Worm (Caenorhabditis elegans): ENCODE results near the gene R13H4.6.

Gene R13H4.6

DNA sequence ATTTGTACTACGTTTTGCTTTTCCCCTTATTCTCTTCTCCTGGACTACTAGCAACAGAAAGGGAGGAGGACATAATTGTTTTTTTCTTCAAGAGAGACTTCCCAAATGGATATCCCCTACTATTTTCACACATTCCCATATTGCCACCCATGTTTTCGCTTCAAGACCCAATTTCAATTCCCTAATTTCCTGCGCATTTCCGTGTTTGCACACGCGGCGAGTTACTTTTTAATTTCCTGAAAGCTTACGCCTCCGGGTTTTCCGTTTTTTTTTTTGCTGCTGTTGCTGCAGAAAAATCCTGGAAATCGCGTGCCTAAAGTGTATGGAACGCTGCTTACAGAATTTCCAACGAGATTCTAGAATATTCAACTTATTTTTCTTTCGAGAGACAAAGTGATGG, 10.6 kb upstream of the R13H4.6 start:
- TF ChIP-seq unc-62 (GFP tag; optimal IDR thresholded peaks at IDR 0.05 in 1 of 2), result peak in 1 of 2 experiments; percentile 93
- TF ChIP-seq unc-62 (tag; optimal IDR thresholded peaks at IDR 0.05), result no peak
- TF ChIP-seq lin-38 (GFP tag; IDR thresholded peaks at IDR 0.05), result no peak
- peak; percentile 51 for TF ChIP-seq aha-1 (tag)
- TF ChIP-seq F10B5.3 (tag; optimal IDR thresholded peaks at IDR 0.05), result no peak
- no peak for TF ChIP-seq egl-43 (GFP tag; IDR thresholded peaks at IDR 0.05)
- TF ChIP-seq Y75B8A.6 (GFP tag; IDR thresholded peaks at IDR 0.05), result no peak
- TF ChIP-seq duxl-1 (tag; optimal IDR thresholded peaks at IDR 0.05; ENCODE audit: poor library complexity), result no peak
- no peak for TF ChIP-seq hmg-1.1 (GFP tag; IDR thresholded peaks at IDR 0.05)
- no peak for TF ChIP-seq daf-16 (GFP tag; optimal IDR thresholded peaks at IDR 0.05)
- TF ChIP-seq daf-16 (tag; optimal IDR thresholded peaks at IDR 0.05), result no peak
- TF ChIP-seq lin-15B (tag; optimal IDR thresholded peaks at IDR 0.05), result no peak

- TF ChIP-seq daf-16 (GFP tag; optimal IDR thresholded peaks at IDR 0.05), result no peak
- TF ChIP-seq daf-16 (tag; optimal IDR thresholded peaks at IDR 0.05), result peak; percentile 52
- no peak for TF ChIP-seq ceh-20 (GFP tag; IDR thresholded peaks at IDR 0.05)
- TF ChIP-seq dve-1 (tag; optimal IDR thresholded peaks at IDR 0.05; ENCODE audit: insufficient read depth), result peak; percentile 10
- no peak for TF ChIP-seq nhr-41 (GFP tag; IDR thresholded peaks at IDR 0.05)
- TF ChIP-seq mdl-1 (tag; optimal IDR thresholded peaks at IDR 0.05), result peak in 1 of 2 experiments; percentile 8
- TF ChIP-seq zip-11 (GFP tag; IDR thresholded peaks at IDR 0.05), result no peak
These were observed 9.2 kb upstream of the R13H4.6 start for ce11 chrV:11853723-11854122.

DNA sequence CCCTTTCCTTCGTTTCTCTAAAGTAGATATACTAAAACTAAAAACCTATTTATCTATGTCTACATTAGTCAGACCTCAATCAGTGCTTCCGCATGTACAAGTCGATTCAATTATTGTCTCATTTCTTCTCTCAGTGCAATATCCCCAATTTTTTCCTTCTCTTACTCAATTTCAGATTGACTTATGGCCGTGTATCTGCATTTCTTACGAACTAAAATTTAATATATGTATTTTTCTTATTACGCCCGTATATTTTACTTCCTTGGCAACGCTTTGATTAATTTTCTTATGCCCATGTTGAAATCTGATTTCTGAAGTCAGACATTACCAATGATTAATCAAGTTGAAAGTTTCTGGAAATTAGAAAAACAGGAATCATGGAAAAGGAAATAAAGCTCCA, 8.0 kb upstream of the R13H4.6 start:
- TF ChIP-seq unc-62 (GFP tag; optimal IDR thresholded peaks at IDR 0.05 in 1 of 2) (peak in 1 of 2 experiments; percentile 43), unc-62 (tag; optimal IDR thresholded peaks at IDR 0.05) (no peak), nhr-11 (tag; optimal IDR thresholded peaks at IDR 0.05) (peak; percentile 42), F37D6.2 (tag; optimal IDR thresholded peaks at IDR 0.05) (peak; percentile 12), F10B5.3 (tag; optimal IDR thresholded peaks at IDR 0.05) (no peak), rbr-2 (tag; optimal IDR thresholded peaks at IDR 0.05) (peak; percentile 8), ces-1 (GFP tag; optimal IDR thresholded peaks at IDR 0.05) (peak; percentile 60), zfp-3 (GFP tag; conservative IDR thresholded peaks at IDR 0.05) (no peak), zip-2 (tag; optimal IDR thresholded peaks at IDR 0.05) (no peak), lsy-2 (tag; optimal IDR thresholded peaks at IDR 0.05) (peak in 1 of 2 experiments; percentile 14)

DNA sequence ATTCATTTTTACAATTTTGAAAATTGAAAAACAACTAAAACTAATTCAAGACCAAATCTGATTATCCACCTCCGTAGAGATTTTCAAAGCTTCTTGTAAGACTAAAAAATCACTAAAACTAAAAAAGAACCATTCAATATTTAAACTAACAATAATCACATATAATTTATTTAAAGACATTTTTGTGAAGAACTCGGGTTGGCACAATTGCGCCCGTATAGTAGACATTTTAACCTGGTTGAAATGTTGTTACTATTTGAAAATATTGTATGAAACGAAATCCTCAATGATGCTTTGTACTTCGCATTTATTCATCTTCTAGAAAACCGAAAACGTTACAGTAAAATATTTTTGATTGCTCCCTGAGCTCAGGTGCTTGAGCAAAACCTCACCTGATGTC, 6.9 kb upstream of the R13H4.6 start:
- TF ChIP-seq unc-62 (GFP tag; optimal IDR thresholded peaks at IDR 0.05 in 1 of 2) (peak in 1 of 2 experiments; percentile 74), unc-62 (tag; optimal IDR thresholded peaks at IDR 0.05) (no peak), aha-1 (tag) (peak; percentile 75), nhr-77 (tag; optimal IDR thresholded peaks at IDR 0.05) (no peak)

DNA sequence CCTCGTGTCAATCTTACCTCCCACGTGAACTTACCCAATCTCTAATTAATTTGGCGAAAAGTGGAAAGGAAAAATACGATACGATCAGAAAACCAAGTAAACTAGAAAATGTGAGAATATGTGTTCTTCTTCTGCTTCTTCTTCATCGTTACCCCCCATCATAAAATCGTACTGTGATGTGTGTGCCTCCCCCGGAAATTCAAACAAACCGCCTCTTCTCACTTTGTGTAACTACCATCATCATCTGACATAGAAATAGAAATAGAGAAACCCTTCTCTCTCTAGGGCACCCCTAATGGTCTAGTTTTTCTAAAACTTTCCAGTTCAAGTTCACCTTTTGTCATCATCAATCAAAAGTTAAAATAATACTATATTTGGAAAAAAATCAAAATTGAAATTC, 5.2 kb upstream of the R13H4.6 start:
- TF ChIP-seq mdt-29 (GFP tag; IDR thresholded peaks at IDR 0.05) (no peak), set-16 (GFP tag; IDR thresholded peaks at IDR 0.05) (no peak), nhr-77 (tag; optimal IDR thresholded peaks at IDR 0.05) (no peak), pha-4 (GFP tag; IDR thresholded peaks at IDR 0.05) (no peak), pha-4 (tag; optimal IDR thresholded peaks at IDR 0.05) (no peak), ZK337.2 (GFP tag; IDR thresholded peaks at IDR 0.05) (no peak), ceh-62 (tag; optimal IDR thresholded peaks at IDR 0.05) (no peak), nhr-42 (GFP tag; IDR thresholded peaks at IDR 0.05) (no peak), egl-27 (tag; optimal IDR thresholded peaks at IDR 0.05) (no peak), ceh-44 (GFP tag; IDR thresholded peaks at IDR 0.05) (no peak), aly-2 (tag; optimal IDR thresholded peaks at IDR 0.05) (no peak), duxl-1 (tag; optimal IDR thresholded peaks at IDR 0.05; ENCODE audit: poor library complexity) (no peak), ama-1 (optimal IDR thresholded peaks at IDR 0.05) (no peak), rbr-2 (tag; optimal IDR thresholded peaks at IDR 0.05) (no peak), F10B5.3 (tag; optimal IDR thresholded peaks at IDR 0.05) (no peak), vab-7 (GFP tag; IDR thresholded peaks at IDR 0.05) (no peak), dmd-9 (GFP tag; IDR thresholded peaks at IDR 0.05) (no peak), ceh-82 (tag; optimal IDR thresholded peaks at IDR 0.05) (no peak), aha-1 (tag) (peak; percentile 97), hmg-1.1 (GFP tag; IDR thresholded peaks at IDR 0.05) (no peak), hlh-30 (tag; optimal IDR thresholded peaks at IDR 0.05; ENCODE audit: insufficient read depth) (peak; percentile 39), mxl-2 (GFP tag; conservative IDR thresholded peaks at IDR 0.05) (no peak), nhr-25 (tag; optimal IDR thresholded peaks at IDR 0.05; ENCODE audit: borderline replicate concordance, insufficient read depth) (no peak), zip-11 (GFP tag; IDR thresholded peaks at IDR 0.05) (no peak), nhr-76 (tag; optimal IDR thresholded peaks at IDR 0.05) (no peak), lsy-2 (tag; optimal IDR thresholded peaks at IDR 0.05) (no peak), lin-1 (GFP tag; IDR thresholded peaks at IDR 0.05) (no peak)

Data from whole organism, L4 larva.